Worm (Caenorhabditis elegans) whole organism, mixed stage, embryonic: ENCODE results near the gene fipr-11.

ENCODE experiments used
- M03D4.4 ChIP-seq: sonication (generic microtip); optimal IDR thresholded peaks from 2 replicates; lab custom pipeline; 2017; ENCODE audit warnings: mild to moderate bottlenecking, missing genetic modification characterization, missing compliant biosample characterization
- bed-3 ChIP-seq: fragments of 200-800 bp; sonication (Bioruptor generic); optimal IDR thresholded peaks from 3 replicates; lab custom pipeline; 2018; ENCODE audit warnings: mild to moderate bottlenecking, missing genetic modification characterization, moderate library complexity, missing compliant biosample characterization
- blmp-1 ChIP-seq: fragments of 150-350 bp; optimal IDR thresholded peaks from 2 replicates; lab custom pipeline; 2014; ENCODE audit warnings: missing biosample characterization, missing genetic modification characterization
- ceh-39 ChIP-seq: fragments of 150-350 bp; optimal IDR thresholded peaks from 2 replicates; lab custom pipeline; 2014; ENCODE audit warnings: missing biosample characterization, missing genetic modification characterization
- ceh-43 ChIP-seq: fragments of 200-800 bp; sonication (Bioruptor generic); optimal IDR thresholded peaks from 2 replicates; lab custom pipeline; 2018; ENCODE audit warnings: mild to moderate bottlenecking, missing genetic modification characterization, moderate library complexity, missing compliant biosample characterization
- ceh-83 ChIP-seq: fragments of 200-800 bp; sonication (Bioruptor generic); optimal IDR thresholded peaks from 2 replicates; lab custom pipeline; 2018; ENCODE audit warnings: mild to moderate bottlenecking, missing genetic modification characterization, missing compliant biosample characterization
- ces-1 ChIP-seq: fragments of 150-350 bp; optimal IDR thresholded peaks from 2 replicates; lab custom pipeline; 2014; ENCODE audit warnings: missing biosample characterization, missing genetic modification reagents, missing genetic modification characterization
- cnd-1 ChIP-seq: fragments of 200-800 bp; sonication (Bioruptor generic); optimal IDR thresholded peaks from 2 replicates; lab custom pipeline; 2018; ENCODE audit warnings: mild to moderate bottlenecking, missing genetic modification characterization, missing compliant biosample characterization
- drap-1 ChIP-seq: fragments of 200-800 bp; sonication (Bioruptor generic); optimal IDR thresholded peaks from 3 replicates; lab custom pipeline; 2018; ENCODE audit warnings: mild to moderate bottlenecking, missing genetic modification characterization, missing compliant biosample characterization
- elt-1 ChIP-seq: sonication (generic microtip); optimal IDR thresholded peaks from 2 replicates; lab custom pipeline; 2017; ENCODE audit warnings: missing genetic modification characterization, mild to moderate bottlenecking, missing compliant biosample characterization, antibody characterized with exemption, moderate library complexity, borderline replicate concordance; ENCODE audit not compliant: insufficient read depth
- elt-3 ChIP-seq: fragments of 150-350 bp; optimal IDR thresholded peaks from 2 replicates; lab custom pipeline; 2014; ENCODE audit warnings: missing biosample characterization, missing genetic modification characterization
- flh-1 ChIP-seq: fragments of 200-800 bp; sonication (Bioruptor generic); optimal IDR thresholded peaks from 2 replicates; lab custom pipeline; 2018; ENCODE audit warnings: mild to moderate bottlenecking, missing genetic modification characterization, moderate library complexity, missing compliant biosample characterization
- ham-2 ChIP-seq: fragments of 200-800 bp; sonication (Bioruptor generic); optimal IDR thresholded peaks from 2 replicates; lab custom pipeline; 2018; ENCODE audit warnings: mild to moderate bottlenecking, missing genetic modification characterization, missing compliant biosample characterization
- hlh-1 ChIP-seq: fragments of 150-350 bp; optimal IDR thresholded peaks from 2 replicates; lab custom pipeline; 2014; ENCODE audit warnings: missing biosample characterization, missing genetic modification reagents, missing genetic modification characterization
- lin-13 ChIP-seq: fragments of 150-350 bp; optimal IDR thresholded peaks from 2 replicates; lab custom pipeline; 2014; ENCODE audit warnings: missing biosample characterization, missing genetic modification characterization
- lin-32 ChIP-seq: fragments of 200-800 bp; sonication (Bioruptor generic); optimal IDR thresholded peaks from 2 replicates; lab custom pipeline; 2018; ENCODE audit warnings: mild to moderate bottlenecking, missing genetic modification characterization, missing compliant biosample characterization
- lsy-2 ChIP-seq: fragments of 150-350 bp; optimal IDR thresholded peaks from 2 replicates; lab custom pipeline; 2014; ENCODE audit warnings: missing biosample characterization, missing genetic modification characterization
- mab-5 ChIP-seq: fragments of 150-350 bp; optimal IDR thresholded peaks from 2 replicates; lab custom pipeline; 2014; ENCODE audit warnings: missing biosample characterization, missing genetic modification characterization
- mep-1 ChIP-seq: fragments of 150-350 bp; optimal IDR thresholded peaks from 2 replicates; lab custom pipeline; 2017; ENCODE audit warnings: missing biosample characterization, missing genetic modification reagents, missing genetic modification characterization, inconsistent platforms
- mls-2 ChIP-seq: sonication (generic microtip); optimal IDR thresholded peaks from 2 replicates; lab custom pipeline; 2016; ENCODE audit warnings: mild to moderate bottlenecking, missing genetic modification characterization, moderate library complexity, missing compliant biosample characterization
- nhr-12 ChIP-seq: fragments of 150-350 bp; optimal IDR thresholded peaks from 2 replicates; lab custom pipeline; 2014; ENCODE audit warnings: missing biosample characterization, missing genetic modification characterization
- nhr-2 ChIP-seq: fragments of 150-350 bp; optimal IDR thresholded peaks from 2 replicates; lab custom pipeline; 2014; ENCODE audit warnings: missing biosample characterization, missing genetic modification characterization
- nhr-237 ChIP-seq: fragments of 150-350 bp; optimal IDR thresholded peaks from 2 replicates; lab custom pipeline; 2014; ENCODE audit warnings: missing biosample characterization, missing genetic modification characterization
- nhr-28 ChIP-seq: fragments of 150-350 bp; optimal IDR thresholded peaks from 2 replicates; lab custom pipeline; 2014; ENCODE audit warnings: missing biosample characterization, missing genetic modification characterization
- nhr-76 ChIP-seq: sonication (generic microtip); optimal IDR thresholded peaks from 2 replicates; lab custom pipeline; 2017; ENCODE audit warnings: missing biosample characterization, missing genetic modification characterization
- pha-4 ChIP-seq: fragments of 150-350 bp; optimal IDR thresholded peaks from 2 replicates; lab custom pipeline; 2018; ENCODE audit warnings: missing biosample characterization, missing genetic modification reagents, missing genetic modification characterization
- sem-2 ChIP-seq: fragments of 200-800 bp; sonication (Bioruptor generic); optimal IDR thresholded peaks from 2 replicates; lab custom pipeline; 2018; ENCODE audit warnings: mild to moderate bottlenecking, missing genetic modification characterization, missing compliant biosample characterization
- sptf-1 ChIP-seq: sonication (generic microtip); optimal IDR thresholded peaks from 2 replicates; lab custom pipeline; 2017; ENCODE audit warnings: mild to moderate bottlenecking, missing genetic modification characterization, moderate library complexity, missing compliant biosample characterization
- tbx-8 ChIP-seq: fragments of 200-800 bp; sonication (Bioruptor generic); optimal IDR thresholded peaks from 2 replicates; lab custom pipeline; 2018; ENCODE audit warnings: mild to moderate bottlenecking, missing genetic modification characterization, moderate library complexity, missing compliant biosample characterization
- unc-120 ChIP-seq: sonication (generic microtip); optimal IDR thresholded peaks from 2 replicates; lab custom pipeline; 2017; ENCODE audit warnings: missing genetic modification characterization, missing compliant biosample characterization; ENCODE audit not compliant: poor library complexity, severe bottlenecking
- unc-39 ChIP-seq: fragments of 150-350 bp; optimal IDR thresholded peaks from 2 replicates; lab custom pipeline; 2014; ENCODE audit warnings: missing biosample characterization, missing genetic modification characterization
- unc-62 ChIP-seq: fragments of 150-350 bp; optimal IDR thresholded peaks from 2 replicates; lab custom pipeline; 2014; ENCODE audit warnings: missing biosample characterization, missing genetic modification reagents, missing genetic modification characterization

Gene fipr-11

ce11 chrV:9901119-9901518, 4.9 kb downstream of the fipr-11 start:
- TF ChIP-seq cnd-1 (tag; lab: Kevin White, UChicago), result no peak
- TF ChIP-seq elt-1, result no peak
- no peak for TF ChIP-seq unc-62 (GFP tag; lab: Kevin White, UChicago)
- no peak for TF ChIP-seq lin-13 (tag; lab: Kevin White, UChicago)
- no peak for TF ChIP-seq unc-39
- no peak for TF ChIP-seq mls-2 (tag; lab: Kevin White, UChicago)
- no peak for TF ChIP-seq ceh-43 (GFP tag; lab: Kevin White, UChicago)
- no peak for TF ChIP-seq lsy-2 (tag; lab: Kevin White, UChicago)
- no peak for TF ChIP-seq flh-1 (GFP tag; lab: Kevin White, UChicago)
- TF ChIP-seq sem-2 (GFP tag; lab: Kevin White, UChicago), result no peak
- TF ChIP-seq nhr-237 (tag; lab: Kevin White, UChicago), result no peak
- TF ChIP-seq mep-1 (tag; lab: Kevin White, UChicago), result no peak
- TF ChIP-seq nhr-12, result no peak
- TF ChIP-seq ces-1 (GFP tag; lab: Kevin White, UChicago), result no peak
- no peak for TF ChIP-seq mab-5 (tag; lab: Kevin White, UChicago)
- TF ChIP-seq bed-3 (GFP tag; lab: Kevin White, UChicago), result no peak
- no peak for TF ChIP-seq nhr-2
- no peak for TF ChIP-seq unc-120

ce11 chrV:9899278-9899677, 6.7 kb downstream of the fipr-11 start, which contains the start of gene egl-47:
egl-47 (plus strand) TSS chrV:9899578.
- TF ChIP-seq nhr-237 (tag; lab: Kevin White, UChicago) (no peak), sem-2 (GFP tag; lab: Kevin White, UChicago) (no peak), unc-120 (no peak), drap-1 (GFP tag; lab: Kevin White, UChicago) (no peak), ceh-39 (tag; lab: Kevin White, UChicago) (no peak), hlh-1 (no peak), lsy-2 (tag; lab: Kevin White, UChicago) (no peak), bed-3 (GFP tag; lab: Kevin White, UChicago) (no peak), ceh-43 (GFP tag; lab: Kevin White, UChicago) (no peak), unc-39 (no peak), elt-3 (tag; lab: Kevin White, UChicago) (no peak), mab-5 (tag; lab: Kevin White, UChicago) (no peak), cnd-1 (tag; lab: Kevin White, UChicago) (no peak), lin-32 (GFP tag; lab: Kevin White, UChicago) (no peak), lin-13 (tag; lab: Kevin White, UChicago) (no peak), elt-1 (no peak), nhr-12 (no peak), nhr-2 (no peak), blmp-1 (no peak), pha-4 (no peak)

ce11 chrV:9889629-9890028, 16.4 kb downstream of the fipr-11 start, which contains the start of gene fshr-1:
fshr-1 (plus strand) TSS chrV:9889837.
- TF ChIP-seq sem-2 (GFP tag; lab: Kevin White, UChicago), result no peak
- no peak for TF ChIP-seq unc-62 (GFP tag; lab: Kevin White, UChicago)
- TF ChIP-seq flh-1 (GFP tag; lab: Kevin White, UChicago), result no peak
- no peak for TF ChIP-seq ceh-83
- no peak for TF ChIP-seq ceh-43 (GFP tag; lab: Kevin White, UChicago)
- TF ChIP-seq unc-120, result no peak
- no peak for TF ChIP-seq blmp-1

ce11 chrV:9885918-9886488, 20.0 kb downstream of the fipr-11 start, which contains the start of gene clp-9:
clp-9 (minus strand) TSS chrV:9885968.
- TF ChIP-seq pha-4 (no peak), ham-2 (GFP tag; lab: Kevin White, UChicago) (no peak), ces-1 (GFP tag; lab: Kevin White, UChicago) (no peak), M03D4.4 (tag; lab: Kevin White, UChicago) (no peak), mep-1 (tag; lab: Kevin White, UChicago) (no peak), sptf-1 (tag; lab: Kevin White, UChicago) (no peak), cnd-1 (tag; lab: Kevin White, UChicago) (no peak), bed-3 (GFP tag; lab: Kevin White, UChicago) (no peak), unc-39 (no peak), nhr-76 (no peak), mab-5 (tag; lab: Kevin White, UChicago) (no peak), nhr-28 (no peak), mls-2 (tag; lab: Kevin White, UChicago) (no peak), unc-120 (no peak), unc-62 (GFP tag; lab: Kevin White, UChicago) (no peak), lin-13 (tag; lab: Kevin White, UChicago) (no peak), tbx-8 (GFP tag; lab: Kevin White, UChicago) (no peak), ceh-83 (no peak), blmp-1 (no peak), nhr-237 (tag; lab: Kevin White, UChicago) (no peak)
